Worm (Caenorhabditis elegans): ENCODE data around the gene der-2.

DNA sequence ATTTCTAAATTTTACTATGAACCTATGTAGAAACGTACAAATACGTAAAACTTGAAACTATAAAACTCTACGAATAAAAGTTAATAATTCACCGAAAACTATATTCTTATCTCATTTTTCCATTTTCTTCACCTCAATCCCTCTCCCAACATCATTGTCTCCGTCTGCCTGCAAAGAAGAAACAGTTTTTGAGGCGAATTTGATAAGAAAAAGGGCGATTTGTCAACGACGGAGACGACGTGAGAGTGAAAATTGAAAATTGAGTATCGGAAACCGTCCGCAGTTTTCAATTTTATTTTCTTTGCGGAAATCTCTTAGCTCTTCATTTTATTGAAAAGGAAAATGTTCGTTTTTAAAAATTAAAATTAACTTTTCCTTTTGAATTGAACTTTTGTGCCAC lies 10.9 kb downstream of the der-2 start:
- TF ChIP-seq daf-16 (GFP tag; optimal IDR thresholded peaks at IDR 0.05) (no peak), daf-16 (tag; optimal IDR thresholded peaks at IDR 0.05) (peak; percentile 29), cey-2 (tag; optimal IDR thresholded peaks at IDR 0.05; ENCODE audit: borderline replicate concordance, insufficient read depth) (no peak), ztf-11 (tag; optimal IDR thresholded peaks at IDR 0.05) (no peak), nhr-76 (tag; optimal IDR thresholded peaks at IDR 0.05) (no peak), unc-130 (GFP tag; optimal IDR thresholded peaks at IDR 0.05) (no peak), unc-62 (GFP tag; optimal IDR thresholded peaks at IDR 0.05 in 1 of 2) (peak in 1 of 2 experiments; percentile 61), unc-62 (tag; optimal IDR thresholded peaks at IDR 0.05) (no peak), ces-1 (GFP tag; optimal IDR thresholded peaks at IDR 0.05) (no peak), fkh-10 (GFP tag; optimal IDR thresholded peaks at IDR 0.05) (no peak), ama-1 (optimal IDR thresholded peaks at IDR 0.05) (no peak)
